Worm (Caenorhabditis elegans) whole organism, late embryonic: ENCODE results near the gene ZK971.1.

ENCODE experiments used
- Y22D7AL.16 ChIP-seq: sonication (generic microtip); optimal IDR thresholded peaks from 2 replicates; lab custom pipeline; 2016; ENCODE audit warnings: missing genetic modification characterization, missing compliant biosample characterization
- ama-1 ChIP-seq: fragments of 150-350 bp; optimal IDR thresholded peaks from 2 replicates; lab custom pipeline; 2014
- elt-2 ChIP-seq: sonication (generic microtip); optimal IDR thresholded peaks from 2 replicates; lab custom pipeline; 2016; ENCODE audit warnings: missing genetic modification reagents, missing genetic modification characterization, missing compliant biosample characterization
- elt-4 ChIP-seq: sonication (generic microtip); optimal IDR thresholded peaks from 2 replicates; lab custom pipeline; 2016; ENCODE audit warnings: missing genetic modification characterization, missing compliant biosample characterization
- gmeb-2 ChIP-seq: sonication (generic microtip); optimal IDR thresholded peaks from 2 replicates; lab custom pipeline; 2016; ENCODE audit warnings: missing genetic modification characterization, inconsistent platforms, missing compliant biosample characterization
- lin-11 ChIP-seq: fragments of 200-800 bp; sonication (Bioruptor generic); optimal IDR thresholded peaks from 2 replicates; lab custom pipeline; 2018; ENCODE audit warnings: mild to moderate bottlenecking, missing genetic modification characterization, missing compliant biosample characterization
- nhr-232 ChIP-seq: sonication (generic microtip); optimal IDR thresholded peaks from 2 replicates; lab custom pipeline; 2016; ENCODE audit warnings: missing genetic modification characterization, missing compliant biosample characterization
- pqm-1 ChIP-seq: sonication (generic microtip); optimal IDR thresholded peaks from 2 replicates; lab custom pipeline; 2016; ENCODE audit warnings: missing genetic modification characterization, missing compliant biosample characterization
- ref-2 ChIP-seq: sonication (generic microtip); optimal IDR thresholded peaks from 2 replicates; lab custom pipeline; 2016; ENCODE audit warnings: missing genetic modification characterization, missing compliant biosample characterization
- rnt-1 ChIP-seq: sonication (generic microtip); optimal IDR thresholded peaks from 2 replicates; lab custom pipeline; 2016; ENCODE audit warnings: missing genetic modification characterization, missing compliant biosample characterization
- tbx-2 ChIP-seq: sonication (generic microtip); optimal IDR thresholded peaks from 2 replicates; lab custom pipeline; 2016; ENCODE audit warnings: missing genetic modification characterization, missing compliant biosample characterization
- unc-55 ChIP-seq: sonication (generic microtip); optimal IDR thresholded peaks from 2 replicates; lab custom pipeline; 2017; ENCODE audit warnings: missing biosample characterization, missing genetic modification reagents, missing genetic modification characterization
- unc-86 ChIP-seq: sonication (generic microtip); optimal IDR thresholded peaks from 2 replicates; lab custom pipeline; 2016; ENCODE audit warnings: missing genetic modification characterization, missing compliant biosample characterization

- no peak for TF ChIP-seq nhr-232 (tag; lab: Kevin White, UChicago)
- TF ChIP-seq unc-55 (GFP tag; lab: Kevin White, UChicago) = no peak
- TF ChIP-seq elt-4 (tag; lab: Kevin White, UChicago) = no peak
- no peak for TF ChIP-seq elt-2
- no peak for TF ChIP-seq pqm-1 (tag; lab: Kevin White, UChicago)
- no peak for TF ChIP-seq gmeb-2
- no peak for TF ChIP-seq ref-2
- no peak for TF ChIP-seq Y22D7AL.16 (tag; lab: Kevin White, UChicago)
- TF ChIP-seq unc-86 (tag; lab: Kevin White, UChicago) = no peak
- no peak for TF ChIP-seq tbx-2
- no peak for TF ChIP-seq lin-11 (tag; lab: Kevin White, UChicago)
- TF ChIP-seq ama-1 (lab: Kevin White, UChicago) = no peak
- TF ChIP-seq rnt-1 = no peak
Measured at ce11 chrII:10261261-10261660, 18.2 kb downstream of the ZK971.1 start.
